Worm (Caenorhabditis elegans): Measurements from ENCODE around the gene coq-5.

The coq-5 gene

DNA sequence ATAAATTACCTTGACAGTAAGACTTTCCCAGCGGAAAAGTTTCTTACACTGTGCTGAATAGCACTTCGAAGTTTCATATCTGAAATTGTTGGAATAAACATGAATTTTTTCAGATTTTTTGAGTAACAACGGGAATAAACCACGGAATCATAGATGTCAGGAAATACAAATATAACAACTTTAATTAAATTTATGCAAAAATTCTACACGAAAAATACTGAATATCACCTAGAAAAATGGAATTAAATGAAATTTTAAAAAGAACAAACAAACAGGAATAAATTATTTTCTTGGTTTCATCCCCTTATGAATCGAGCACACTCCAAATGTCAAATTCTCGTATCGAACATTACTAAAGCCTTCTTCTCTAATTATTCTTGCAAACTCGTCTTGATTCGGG is 1.1 kb downstream of the coq-5 start, which contains the start of gene tag-307:
Gene tag-307, minus strand, starts transcription at position 101 of the 400 bp plus-strand sequence.
- no peak for TF ChIP-seq egl-5 (tag; optimal IDR thresholded peaks at IDR 0.05)
- TF ChIP-seq ceh-28 (tag; optimal IDR thresholded peaks at IDR 0.05), result no peak
- TF ChIP-seq nhr-76 (tag; optimal IDR thresholded peaks at IDR 0.05), result no peak
- TF ChIP-seq ztf-4 (tag; optimal IDR thresholded peaks at IDR 0.05), result no peak
- TF ChIP-seq skn-1 (tag; optimal IDR thresholded peaks at IDR 0.05), result no peak
- TF ChIP-seq zag-1 (tag; optimal IDR thresholded peaks at IDR 0.05), result no peak
- no peak for TF ChIP-seq pha-4 (tag; optimal IDR thresholded peaks at IDR 0.05)
- TF ChIP-seq sea-2 (GFP tag; optimal IDR thresholded peaks at IDR 0.05), result no peak
- TF ChIP-seq nhr-237 (tag; optimal IDR thresholded peaks at IDR 0.05), result no peak
- TF ChIP-seq nfya-1 (tag; optimal IDR thresholded peaks at IDR 0.05; ENCODE audit: insufficient read depth), result no peak
- no peak for TF ChIP-seq ceh-16 (tag; optimal IDR thresholded peaks at IDR 0.05)
- no peak for TF ChIP-seq tbx-2 (tag; optimal IDR thresholded peaks at IDR 0.05)
- no peak for TF ChIP-seq fos-1 (tag; optimal IDR thresholded peaks at IDR 0.05)
- TF ChIP-seq lin-15B (tag; optimal IDR thresholded peaks at IDR 0.05), result no peak

- TF ChIP-seq nhr-67 (tag; optimal IDR thresholded peaks at IDR 0.05) (no peak), ama-1 (optimal IDR thresholded peaks at IDR 0.05) (no peak), unc-62 (GFP tag; optimal IDR thresholded peaks at IDR 0.05) (no peak), nhr-11 (tag; optimal IDR thresholded peaks at IDR 0.05) (no peak), daf-12 (tag; optimal IDR thresholded peaks at IDR 0.05) (no peak), nhr-12 (tag; optimal IDR thresholded peaks at IDR 0.05) (no peak), ztf-4 (tag; optimal IDR thresholded peaks at IDR 0.05) (no peak), nhr-76 (tag; optimal IDR thresholded peaks at IDR 0.05) (no peak), unc-39 (tag; optimal IDR thresholded peaks at IDR 0.05) (no peak), nhr-77 (tag; optimal IDR thresholded peaks at IDR 0.05) (no peak), skn-1 (tag; optimal IDR thresholded peaks at IDR 0.05) (no peak)
These were observed 2.8 kb downstream of the coq-5 start for ce11 chrIII:7855468-7855867.

ce11 chrIII:7854494-7855184 is 3.6 kb downstream of the coq-5 start, which contains the start of gene rpl-35:
TSS of gene rpl-35 (plus strand) at chrIII:7855134.
- TF ChIP-seq aly-2 (tag; optimal IDR thresholded peaks at IDR 0.05) (peak; percentile 95), ztf-4 (tag; optimal IDR thresholded peaks at IDR 0.05) (peak; percentile 94), nhr-43 (tag; optimal IDR thresholded peaks at IDR 0.05; ENCODE audit: poor library complexity, severe bottlenecking) (peak; percentile 99), nhr-11 (tag; optimal IDR thresholded peaks at IDR 0.05) (peak; percentile 99), lsy-12 (tag; optimal IDR thresholded peaks at IDR 0.05) (peak; percentile 100), nfya-1 (tag; optimal IDR thresholded peaks at IDR 0.05; ENCODE audit: insufficient read depth) (peak; percentile 99), lin-39 (tag; optimal IDR thresholded peaks at IDR 0.05) (peak; percentile 99), nhr-76 (tag; optimal IDR thresholded peaks at IDR 0.05) (peak; percentile 92), ceh-28 (tag; optimal IDR thresholded peaks at IDR 0.05) (peak; percentile 97), nhr-12 (tag; optimal IDR thresholded peaks at IDR 0.05) (no peak), unc-39 (tag; optimal IDR thresholded peaks at IDR 0.05) (peak; percentile 53), lin-15B (tag; optimal IDR thresholded peaks at IDR 0.05) (peak; percentile 100), fos-1 (tag; optimal IDR thresholded peaks at IDR 0.05) (peak; percentile 97), ZK546.5 (tag; optimal IDR thresholded peaks at IDR 0.05) (peak; percentile 79), skn-1 (tag; optimal IDR thresholded peaks at IDR 0.05) (peak; percentile 97), zag-1 (tag; optimal IDR thresholded peaks at IDR 0.05) (peak; percentile 93), tbx-2 (tag; optimal IDR thresholded peaks at IDR 0.05) (peak; percentile 97), nhr-77 (tag; optimal IDR thresholded peaks at IDR 0.05) (peak; percentile 96), pha-4 (tag; optimal IDR thresholded peaks at IDR 0.05) (peak; percentile 100), eor-1 (tag; optimal IDR thresholded peaks at IDR 0.05) (no peak), fkh-10 (GFP tag; optimal IDR thresholded peaks at IDR 0.05) (peak; percentile 99), egl-5 (tag; optimal IDR thresholded peaks at IDR 0.05) (peak; percentile 97), nhr-25 (tag; optimal IDR thresholded peaks at IDR 0.05) (peak; percentile 100), ceh-16 (tag; optimal IDR thresholded peaks at IDR 0.05) (peak; percentile 82), jun-1 (tag; optimal IDR thresholded peaks at IDR 0.05) (peak; percentile 99), elt-1 (tag; optimal IDR thresholded peaks at IDR 0.05) (peak; percentile 96), hmg-11 (tag; optimal IDR thresholded peaks at IDR 0.05) (peak; percentile 95), egl-27 (tag; optimal IDR thresholded peaks at IDR 0.05) (peak; percentile 96), ceh-9 (tag; optimal IDR thresholded peaks at IDR 0.05) (no peak), nhr-28 (tag; optimal IDR thresholded peaks at IDR 0.05) (peak; percentile 86), pqm-1 (tag; optimal IDR thresholded peaks at IDR 0.05) (peak; percentile 98), snpc-4 (tag; optimal IDR thresholded peaks at IDR 0.05) (peak; percentile 96), ceh-82 (tag; optimal IDR thresholded peaks at IDR 0.05) (peak; percentile 99), mdl-1 (tag; optimal IDR thresholded peaks at IDR 0.05) (peak; percentile 79), sea-2 (GFP tag; optimal IDR thresholded peaks at IDR 0.05) (peak; percentile 47), elt-2 (tag; optimal IDR thresholded peaks at IDR 0.05) (peak; percentile 97), elt-3 (tag; optimal IDR thresholded peaks at IDR 0.05) (peak; percentile 83 to 98 (median 90)), ama-1 (optimal IDR thresholded peaks at IDR 0.05) (peak; percentile 88), mml-1 (tag; optimal IDR thresholded peaks at IDR 0.05) (no peak), nhr-237 (tag; optimal IDR thresholded peaks at IDR 0.05) (peak; percentile 48), nhr-67 (tag; optimal IDR thresholded peaks at IDR 0.05) (peak; percentile 26), unc-62 (GFP tag; optimal IDR thresholded peaks at IDR 0.05) (peak; percentile 99), nhr-23 (tag; optimal IDR thresholded peaks at IDR 0.05) (peak; percentile 100), R02D3.7 (tag; optimal IDR thresholded peaks at IDR 0.05) (peak; percentile 97)
